Fruit fly (Drosophila melanogaster): Measurements from ENCODE around the gene CG44362.
A peak's percentile ranks its signal among the peaks of the same experiment; 100 is the strongest.

Gene CG44362

DNA sequence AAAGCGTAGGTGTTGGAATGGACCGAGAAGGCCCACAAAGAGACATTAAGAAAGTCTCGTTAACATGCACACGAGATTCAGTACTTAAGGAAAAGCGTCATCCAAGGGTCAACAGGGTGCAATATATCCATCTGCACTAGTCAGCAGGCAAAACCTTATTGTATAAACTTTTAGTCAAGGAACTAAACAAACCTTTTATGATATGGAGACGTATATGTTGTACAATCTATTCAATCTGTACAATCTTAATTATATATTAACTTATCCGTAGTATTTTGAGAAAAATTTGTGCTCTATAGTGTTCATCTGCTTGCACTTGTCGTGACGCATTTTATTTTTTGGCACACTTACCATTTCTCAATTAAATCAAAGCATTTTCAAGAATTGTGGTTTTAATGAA lies 45.6 kb upstream of the CG44362 start:
- no peak for TF ChIP-seq CG7045 (GFP tag; optimal IDR thresholded peaks at IDR 0.05)
- TF ChIP-seq CG14711 (tag; optimal IDR thresholded peaks at IDR 0.05): peak; percentile 11
- no peak for TF ChIP-seq kay (GFP tag; ENCODE audit: borderline replicate concordance)
- peak; percentile 14 for TF ChIP-seq CG33017 (tag; optimal IDR thresholded peaks at IDR 0.05)
- no peak for TF ChIP-seq Clk (GFP tag; optimal IDR thresholded peaks at IDR 0.05)
- TF ChIP-seq CG7101 (tag; optimal IDR thresholded peaks at IDR 0.05): peak; percentile 4

DNA sequence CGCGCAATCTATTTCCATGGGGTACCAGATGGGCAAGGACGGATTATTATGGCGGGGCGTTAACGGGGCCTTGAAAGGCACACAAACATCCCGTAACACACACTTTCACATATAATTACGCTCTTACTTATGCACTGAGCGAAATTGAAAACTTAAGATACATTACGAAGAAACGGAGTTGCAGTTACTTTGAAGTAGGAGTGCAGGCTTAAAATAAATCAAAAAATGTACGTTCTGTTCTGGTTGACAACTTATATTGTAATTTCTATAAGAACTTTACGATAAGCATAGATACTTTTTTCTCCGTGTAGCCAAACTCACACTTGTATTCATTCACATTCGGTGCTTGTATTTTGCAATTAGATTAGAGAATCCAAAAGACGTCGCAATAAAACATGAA lies 44.3 kb upstream of the CG44362 start:
- TF ChIP-seq CG7101 (tag; optimal IDR thresholded peaks at IDR 0.05) (peak; percentile 82), cnc (optimal IDR thresholded peaks at IDR 0.05) (no peak), pad (GFP tag; optimal IDR thresholded peaks at IDR 0.05) (peak; percentile 17), CG7045 (GFP tag; optimal IDR thresholded peaks at IDR 0.05) (peak; percentile 83), Crg-1 (GFP tag; optimal IDR thresholded peaks at IDR 0.05) (peak; percentile 27), kay (GFP tag; ENCODE audit: borderline replicate concordance) (peak; percentile 67), toe (GFP tag; optimal IDR thresholded peaks at IDR 0.05) (peak; percentile 54), CG11617 (GFP tag; optimal IDR thresholded peaks at IDR 0.05) (peak; percentile 83), Mnt (GFP tag; optimal IDR thresholded peaks at IDR 0.05) (peak; percentile 77), bab1 (GFP tag; optimal IDR thresholded peaks at IDR 0.05) (no peak), cic (GFP tag; optimal IDR thresholded peaks at IDR 0.05) (no peak), Hr96 (GFP tag; optimal IDR thresholded peaks at IDR 0.05) (peak; percentile 81), CG33017 (tag; optimal IDR thresholded peaks at IDR 0.05) (peak; percentile 78), tj (GFP tag; optimal IDR thresholded peaks at IDR 0.05) (peak; percentile 57), CG5204 (GFP tag; optimal IDR thresholded peaks at IDR 0.05) (peak; percentile 76), CG1620 (GFP tag; optimal IDR thresholded peaks at IDR 0.05) (peak; percentile 45), CG14711 (tag; optimal IDR thresholded peaks at IDR 0.05) (peak; percentile 80), CG12768 (GFP tag; optimal IDR thresholded peaks at IDR 0.05) (peak; percentile 79), Clk (GFP tag; optimal IDR thresholded peaks at IDR 0.05) (peak; percentile 29), ovo (GFP tag; optimal IDR thresholded peaks at IDR 0.05) (peak; percentile 51)

DNA sequence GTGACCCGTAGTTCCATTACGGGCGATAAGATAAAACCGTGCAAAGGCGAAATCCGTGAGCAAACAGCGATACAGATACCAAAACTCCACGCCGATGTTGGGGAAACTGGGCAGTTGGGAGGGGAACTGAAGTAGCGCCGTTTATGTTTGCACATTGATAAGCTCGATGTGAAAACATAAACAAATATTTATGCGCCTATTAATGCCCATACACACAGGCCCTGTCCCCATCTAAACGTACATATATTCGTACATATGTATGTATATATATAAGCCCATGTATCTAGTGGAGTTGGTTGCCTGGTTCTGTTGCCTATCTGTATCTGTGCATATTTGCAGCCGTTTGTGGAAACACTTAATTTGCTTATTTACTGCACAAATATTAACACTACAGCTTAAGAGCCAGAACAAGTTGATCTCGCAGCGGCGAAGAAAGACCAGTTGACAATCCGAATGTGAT lies 43.0 kb upstream of the CG44362 start:
- peak; percentile 25 for TF ChIP-seq Hr96 (GFP tag; optimal IDR thresholded peaks at IDR 0.05)
- TF ChIP-seq Mnt (GFP tag; optimal IDR thresholded peaks at IDR 0.05): peak; percentile 28
- peak; percentile 7 for TF ChIP-seq tj (GFP tag; optimal IDR thresholded peaks at IDR 0.05)
- TF ChIP-seq CG12768 (GFP tag; optimal IDR thresholded peaks at IDR 0.05): peak; percentile 49
- peak; percentile 62 for TF ChIP-seq cic (GFP tag; optimal IDR thresholded peaks at IDR 0.05)
- peak; percentile 50 for TF ChIP-seq CG7101 (tag; optimal IDR thresholded peaks at IDR 0.05)
- TF ChIP-seq ovo (GFP tag; optimal IDR thresholded peaks at IDR 0.05): peak; percentile 37
- TF ChIP-seq toe (GFP tag; optimal IDR thresholded peaks at IDR 0.05): no peak
- no peak for TF ChIP-seq CG14711 (tag; optimal IDR thresholded peaks at IDR 0.05)
- TF ChIP-seq CG5204 (GFP tag; optimal IDR thresholded peaks at IDR 0.05): peak; percentile 34
- no peak for TF ChIP-seq CG1620 (GFP tag; optimal IDR thresholded peaks at IDR 0.05)
- TF ChIP-seq CG7045 (GFP tag; optimal IDR thresholded peaks at IDR 0.05): peak; percentile 54
- no peak for TF ChIP-seq cnc (optimal IDR thresholded peaks at IDR 0.05)
- TF ChIP-seq Crg-1 (GFP tag; optimal IDR thresholded peaks at IDR 0.05): peak; percentile 2
- no peak for TF ChIP-seq bab1 (GFP tag; optimal IDR thresholded peaks at IDR 0.05)
- TF ChIP-seq CG11617 (GFP tag; optimal IDR thresholded peaks at IDR 0.05): peak; percentile 44
- peak; percentile 37 for TF ChIP-seq pad (GFP tag; optimal IDR thresholded peaks at IDR 0.05)
- no peak for TF ChIP-seq CG33017 (tag; optimal IDR thresholded peaks at IDR 0.05)
- TF ChIP-seq Clk (GFP tag; optimal IDR thresholded peaks at IDR 0.05): no peak
- peak; percentile 62 for TF ChIP-seq kay (GFP tag; ENCODE audit: borderline replicate concordance)

DNA sequence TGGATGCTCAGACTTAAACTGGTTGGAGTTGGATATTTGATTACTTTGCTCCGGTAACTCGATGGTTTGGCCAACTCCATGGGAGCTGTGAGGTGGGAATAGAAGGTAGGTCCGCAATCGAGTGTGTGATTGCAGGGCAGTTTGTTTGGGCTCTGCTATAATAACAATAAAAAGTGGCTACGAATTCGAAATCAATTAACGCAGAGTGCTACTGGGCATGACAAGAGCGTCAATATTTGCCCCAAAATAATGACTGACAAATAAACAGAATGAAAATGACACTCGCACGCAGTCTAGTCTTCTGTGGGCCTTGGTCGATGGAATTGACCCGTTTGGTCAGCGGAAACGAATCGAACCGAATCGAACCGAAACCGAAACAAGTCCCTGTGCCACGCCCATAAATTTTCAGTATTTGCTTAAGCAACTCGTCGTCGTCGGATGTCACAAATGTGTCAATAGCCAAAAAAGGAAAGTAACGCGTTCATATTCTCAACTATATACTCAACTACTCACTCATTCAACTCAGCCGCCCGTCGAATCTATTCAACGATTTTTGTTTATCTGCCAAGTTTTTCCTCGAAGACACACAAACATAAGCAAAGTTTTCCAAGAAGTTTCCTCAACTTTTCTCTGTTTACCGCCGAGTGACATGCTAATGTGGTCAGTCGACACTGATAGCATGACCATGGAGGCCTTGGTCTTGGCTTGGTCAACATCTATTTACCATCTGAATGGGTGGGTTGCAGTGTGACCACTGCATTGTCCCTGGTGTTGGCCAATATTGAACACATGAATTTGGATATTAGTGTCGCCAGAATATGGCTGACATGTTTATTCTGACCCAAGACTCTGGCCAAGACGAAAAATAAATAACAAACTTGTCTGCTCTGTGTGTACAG lies 41.7 kb upstream of the CG44362 start:
- TF ChIP-seq tj (GFP tag; optimal IDR thresholded peaks at IDR 0.05) (no peak), ovo (GFP tag; optimal IDR thresholded peaks at IDR 0.05) (no peak), kay (GFP tag; ENCODE audit: borderline replicate concordance) (peak; percentile 45), Hr96 (GFP tag; optimal IDR thresholded peaks at IDR 0.05) (no peak)

DNA sequence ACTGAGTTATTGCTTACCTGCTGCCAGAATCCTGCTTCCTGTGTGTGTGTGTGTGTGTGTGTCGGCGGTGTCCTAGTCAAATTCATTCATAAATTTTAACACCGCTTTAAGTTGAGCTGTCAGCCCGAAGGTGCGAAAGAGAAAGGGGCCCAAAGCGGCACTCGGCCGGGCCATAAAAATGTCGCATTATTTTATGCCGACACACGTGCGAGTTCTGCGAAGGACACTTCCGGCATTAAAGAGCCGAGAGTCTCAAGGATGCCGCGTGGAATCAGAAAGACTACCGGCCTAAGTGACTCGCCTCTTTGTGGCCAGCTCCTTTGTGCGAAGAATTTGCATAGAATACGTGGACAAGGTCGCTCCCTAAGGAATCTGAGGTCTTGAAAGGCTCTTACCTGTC lies 40.3 kb upstream of the CG44362 start:
- TF ChIP-seq tj (GFP tag; optimal IDR thresholded peaks at IDR 0.05): no peak
- TF ChIP-seq pad (GFP tag; optimal IDR thresholded peaks at IDR 0.05): no peak
- TF ChIP-seq CG14711 (tag; optimal IDR thresholded peaks at IDR 0.05): no peak
- no peak for TF ChIP-seq CG1620 (GFP tag; optimal IDR thresholded peaks at IDR 0.05)
- TF ChIP-seq CG7045 (GFP tag; optimal IDR thresholded peaks at IDR 0.05): no peak
- no peak for TF ChIP-seq bab1 (GFP tag; optimal IDR thresholded peaks at IDR 0.05)
- TF ChIP-seq Crg-1 (GFP tag; optimal IDR thresholded peaks at IDR 0.05): no peak
- no peak for TF ChIP-seq Hr96 (GFP tag; optimal IDR thresholded peaks at IDR 0.05)
- TF ChIP-seq CG7101 (tag; optimal IDR thresholded peaks at IDR 0.05): no peak
- no peak for TF ChIP-seq CG12768 (GFP tag; optimal IDR thresholded peaks at IDR 0.05)

DNA sequence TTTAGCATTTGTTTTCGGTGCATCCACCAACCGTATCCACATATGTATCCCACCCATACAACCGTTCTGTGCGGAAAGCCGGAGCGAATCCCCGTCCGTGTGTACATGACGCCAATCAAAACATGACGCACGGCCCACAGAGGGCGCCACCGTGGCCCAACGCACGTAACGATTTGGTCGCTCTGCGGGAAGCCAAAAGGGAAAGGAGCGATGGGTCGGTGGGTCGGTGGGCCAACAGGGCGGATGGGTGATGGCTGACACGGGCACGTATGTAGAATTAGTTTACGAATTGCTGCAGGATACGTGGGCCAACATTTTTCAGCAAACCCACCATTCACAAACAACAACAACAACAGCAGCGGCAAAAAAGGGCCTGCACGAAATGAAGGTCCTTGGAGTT lies 38.6 kb upstream of the CG44362 start:
- TF ChIP-seq CG12768 (GFP tag; optimal IDR thresholded peaks at IDR 0.05): no peak
- TF ChIP-seq pad (GFP tag; optimal IDR thresholded peaks at IDR 0.05): no peak
- TF ChIP-seq tj (GFP tag; optimal IDR thresholded peaks at IDR 0.05): no peak
- TF ChIP-seq CG5204 (GFP tag; optimal IDR thresholded peaks at IDR 0.05): no peak
- TF ChIP-seq CG7045 (GFP tag; optimal IDR thresholded peaks at IDR 0.05): no peak
- no peak for TF ChIP-seq Hr96 (GFP tag; optimal IDR thresholded peaks at IDR 0.05)
- no peak for TF ChIP-seq CG14711 (tag; optimal IDR thresholded peaks at IDR 0.05)
- TF ChIP-seq cnc (optimal IDR thresholded peaks at IDR 0.05): no peak
- no peak for TF ChIP-seq Crg-1 (GFP tag; optimal IDR thresholded peaks at IDR 0.05)
- no peak for TF ChIP-seq bab1 (GFP tag; optimal IDR thresholded peaks at IDR 0.05)
- no peak for TF ChIP-seq cic (GFP tag; optimal IDR thresholded peaks at IDR 0.05)
- TF ChIP-seq CG11617 (GFP tag; optimal IDR thresholded peaks at IDR 0.05): no peak
- TF ChIP-seq CG33017 (tag; optimal IDR thresholded peaks at IDR 0.05): no peak
- no peak for TF ChIP-seq CG1620 (GFP tag; optimal IDR thresholded peaks at IDR 0.05)
- TF ChIP-seq ovo (GFP tag; optimal IDR thresholded peaks at IDR 0.05): no peak
- no peak for TF ChIP-seq kay (GFP tag; ENCODE audit: borderline replicate concordance)
- TF ChIP-seq toe (GFP tag; optimal IDR thresholded peaks at IDR 0.05): no peak
- TF ChIP-seq Mnt (GFP tag; optimal IDR thresholded peaks at IDR 0.05): no peak
- TF ChIP-seq Clk (GFP tag; optimal IDR thresholded peaks at IDR 0.05): no peak

All from whole organism, adult.